Fruit fly (Drosophila melanogaster): ENCODE measurements around the gene CG14313.

dm6 chr3R:18195295-18195694 is 3.5 kb upstream of the CG14313 start:
- TF ChIP-seq ttk (optimal IDR thresholded peaks at IDR 0.05) (no peak), h (optimal IDR thresholded peaks at IDR 0.05) (no peak), Sin3A (optimal IDR thresholded peaks at IDR 0.05) (no peak), Myc (optimal IDR thresholded peaks at IDR 0.05) (no peak), insv (optimal IDR thresholded peaks at IDR 0.05) (no peak)

All from Kc167 (cell line).